Worm (Caenorhabditis elegans) whole organism, young adult: Measurements from ENCODE around the gene pdk-1.

Source experiments
- B0019.2 ChIP-seq: fragments of 200-800 bp; sonication (Bioruptor generic); conservative IDR thresholded peaks from 2 replicates; pipeline ENCODE4 v1.3.6; 2022; ENCODE audit warnings: missing genetic modification reagents, missing genetic modification characterization, missing compliant biosample characterization
- B0261.1 ChIP-seq: sonication (generic microtip); optimal IDR thresholded peaks from 2 replicates; lab custom pipeline; 2016; ENCODE audit warnings: mild to moderate bottlenecking, missing genetic modification characterization, moderate library complexity, missing compliant biosample characterization
- B0336.3 ChIP-seq: fragments of 200-800 bp; sonication (Bioruptor generic); IDR thresholded peaks from 2 replicates; pipeline ENCODE4 v1.3.6; 2022; ENCODE audit warnings: missing genetic modification characterization, missing compliant biosample characterization
- C06A6.2 ChIP-seq: fragments of 200-800 bp; sonication (Bioruptor generic); conservative IDR thresholded peaks from 2 replicates; pipeline ENCODE4 v1.3.6; 2022; ENCODE audit warnings: missing genetic modification characterization, missing compliant biosample characterization
- D2030.7 ChIP-seq: fragments of 200-800 bp; sonication (Bioruptor generic); IDR thresholded peaks from 2 replicates; pipeline ENCODE4 v1.3.6; 2022; ENCODE audit warnings: missing genetic modification reagents, missing genetic modification characterization, missing compliant biosample characterization
- F23B12.7 ChIP-seq: sonication (generic microtip); optimal IDR thresholded peaks from 2 replicates; lab custom pipeline; 2017; ENCODE audit warnings: missing genetic modification characterization, mild to moderate bottlenecking, missing compliant biosample characterization, antibody characterized with exemption, moderate library complexity; ENCODE audit not compliant: insufficient read depth
- F33H1.4 ChIP-seq: fragments of 200-800 bp; sonication (Bioruptor generic); IDR thresholded peaks from 2 replicates; pipeline ENCODE4 v1.3.6; 2022; ENCODE audit warnings: missing genetic modification reagents, missing genetic modification characterization, missing compliant biosample characterization
- F37B4.10 ChIP-seq: fragments of 200-800 bp; sonication (Bioruptor generic); IDR thresholded peaks from 2 replicates; pipeline ENCODE4 v1.3.6; 2022; ENCODE audit warnings: missing genetic modification characterization, missing compliant biosample characterization
- F52B5.7 ChIP-seq: sonication (generic microtip); optimal IDR thresholded peaks from 2 replicates; lab custom pipeline; 2016; ENCODE audit warnings: mild to moderate bottlenecking, missing genetic modification characterization, missing compliant biosample characterization
- F57A8.1 ChIP-seq: fragments of 200-800 bp; sonication (Bioruptor generic); optimal IDR thresholded peaks from 2 replicates; lab custom pipeline; 2018; ENCODE audit warnings: mild to moderate bottlenecking, missing genetic modification characterization, moderate library complexity, missing compliant biosample characterization
- F57C9.4 ChIP-seq: sonication (generic microtip); optimal IDR thresholded peaks from 2 replicates; lab custom pipeline; 2017; ENCODE audit warnings: mild to moderate bottlenecking, missing genetic modification characterization, missing compliant biosample characterization
- K11D2.4 ChIP-seq: fragments of 200-800 bp; sonication (Bioruptor generic); IDR thresholded peaks from 2 replicates; pipeline ENCODE4 v1.3.6; 2022; ENCODE audit warnings: missing genetic modification reagents, missing genetic modification characterization, missing compliant biosample characterization
- T07F8.4 ChIP-seq: sonication (generic microtip); optimal IDR thresholded peaks from 2 replicates; lab custom pipeline; 2016; ENCODE audit warnings: mild to moderate bottlenecking, missing genetic modification characterization, moderate library complexity, missing compliant biosample characterization
- Y53G8AR.9 ChIP-seq: fragments of 200-800 bp; sonication (Bioruptor generic); conservative IDR thresholded peaks from 2 replicates; pipeline ENCODE4 v1.3.6; 2022; ENCODE audit warnings: missing genetic modification reagents, missing genetic modification characterization, missing compliant biosample characterization
- Y95B8A.8 ChIP-seq: fragments of 200-800 bp; sonication (Bioruptor generic); IDR thresholded peaks from 2 replicates; pipeline ENCODE4 v1.3.6; 2022; ENCODE audit warnings: missing genetic modification reagents, missing genetic modification characterization, missing compliant biosample characterization
- attf-3 ChIP-seq: fragments of 200-800 bp; sonication (Bioruptor generic); conservative IDR thresholded peaks from 2 replicates; pipeline ENCODE4 v1.3.6; 2022; ENCODE audit warnings: missing genetic modification reagents, missing genetic modification characterization, missing compliant biosample characterization
- bed-1 ChIP-seq: fragments of 200-800 bp; sonication (Bioruptor generic); IDR thresholded peaks from 2 replicates; pipeline ENCODE4 v1.3.6; 2022; ENCODE audit warnings: missing genetic modification reagents, missing genetic modification characterization, missing compliant biosample characterization
- cebp-1 ChIP-seq, 2 experiments: fragments of 200-800 bp in 1 of 2; sonication (Bioruptor generic) in 1 of 2; sonication (generic microtip) in 1 of 2; IDR thresholded peaks in 1 of 2; optimal IDR thresholded peaks in 1 of 2; 2 replicates each; pipeline versions ENCODE4 v1.3.6 to Lab custom; 2017 to 2022; ENCODE audit warnings: missing compliant biosample characterization in 2 of 2, missing genetic modification characterization in 2 of 2, mild to moderate bottlenecking in 1 of 2, missing genetic modification reagents in 1 of 2, moderate library complexity in 1 of 2
- cebp-2 ChIP-seq: fragments of 200-800 bp; sonication (Bioruptor generic); IDR thresholded peaks from 2 replicates; pipeline ENCODE4 v1.3.6; 2022; ENCODE audit warnings: missing genetic modification characterization, missing compliant biosample characterization
- ceh-58 ChIP-seq: fragments of 200-800 bp; sonication (Bioruptor generic); IDR thresholded peaks from 2 replicates; pipeline ENCODE4 v1.3.6; 2022; ENCODE audit warnings: missing genetic modification characterization, missing compliant biosample characterization
- ceh-91 ChIP-seq: fragments of 200-800 bp; sonication (Bioruptor generic); IDR thresholded peaks from 2 replicates; pipeline ENCODE4 v1.3.6; 2022; ENCODE audit warnings: missing genetic modification reagents, missing genetic modification characterization, missing compliant biosample characterization
- dox-1 ChIP-seq: fragments of 200-800 bp; sonication (Bioruptor generic); IDR thresholded peaks from 2 replicates; pipeline ENCODE4 v1.3.6; 2022; ENCODE audit warnings: missing genetic modification reagents, missing genetic modification characterization, missing compliant biosample characterization
- dpff-1 ChIP-seq: sonication (generic microtip); optimal IDR thresholded peaks from 2 replicates; lab custom pipeline; 2017; ENCODE audit warnings: mild to moderate bottlenecking, missing genetic modification characterization, missing compliant biosample characterization
- egl-44 ChIP-seq: fragments of 200-800 bp; sonication (Bioruptor generic); IDR thresholded peaks from 2 replicates; pipeline ENCODE4 v1.3.6; 2022; ENCODE audit warnings: missing genetic modification reagents, missing genetic modification characterization, missing compliant biosample characterization
- ets-4 ChIP-seq: fragments of 200-800 bp; sonication (Bioruptor generic); optimal IDR thresholded peaks from 2 replicates; lab custom pipeline; 2018; ENCODE audit warnings: mild to moderate bottlenecking, missing genetic modification characterization, missing compliant biosample characterization
- hmg-1.2 ChIP-seq: fragments of 200-800 bp; sonication (Bioruptor generic); IDR thresholded peaks from 2 replicates; pipeline ENCODE4 v1.3.6; 2022; ENCODE audit warnings: missing genetic modification reagents, missing genetic modification characterization, missing compliant biosample characterization
- hrde-1 ChIP-seq: sonication (generic microtip); optimal IDR thresholded peaks from 2 replicates; lab custom pipeline; 2016; ENCODE audit warnings: missing genetic modification characterization, mild to moderate bottlenecking, missing compliant biosample characterization, moderate library complexity, missing genotype, missing genetic modification reagents, borderline replicate concordance
- let-607 ChIP-seq, 2 experiments: fragments of 200-800 bp in 1 of 2; sonication (Bioruptor generic) in 1 of 2; sonication (generic microtip) in 1 of 2; optimal IDR thresholded peaks; 2 replicates each; lab custom pipeline; 2016 to 2018; ENCODE audit warnings: mild to moderate bottlenecking in 2 of 2, missing compliant biosample characterization in 2 of 2, missing genetic modification characterization in 2 of 2, moderate library complexity in 2 of 2, missing genotype in 1 of 2
- lin-26 ChIP-seq: fragments of 200-800 bp; sonication (Bioruptor generic); IDR thresholded peaks from 2 replicates; pipeline ENCODE4 v1.3.6; 2022; ENCODE audit warnings: missing genetic modification reagents, missing genetic modification characterization, missing compliant biosample characterization
- lin-35 ChIP-seq, 3 experiments: fragments of 150-350 bp in 2 of 3; sonication (generic microtip) in 1 of 3; optimal IDR thresholded peaks; 2 replicates each; lab custom pipeline; 2014 to 2018; ENCODE audit warnings: missing biosample characterization in 3 of 3, missing genetic modification characterization in 3 of 3, missing genetic modification reagents in 3 of 3
- lin-40 ChIP-seq: sonication (generic microtip); optimal IDR thresholded peaks from 2 replicates; lab custom pipeline; 2016; ENCODE audit warnings: missing genetic modification characterization, mild to moderate bottlenecking, missing compliant biosample characterization, missing genotype, missing genetic modification reagents
- lir-1 ChIP-seq: fragments of 200-800 bp; sonication (Bioruptor generic); conservative IDR thresholded peaks from 2 replicates; pipeline ENCODE4 v1.3.6; 2022; ENCODE audit warnings: missing genetic modification reagents, missing genetic modification characterization, missing compliant biosample characterization
- lsl-1 ChIP-seq: fragments of 200-800 bp; sonication (Bioruptor generic); optimal IDR thresholded peaks from 2 replicates; lab custom pipeline; 2018; ENCODE audit warnings: mild to moderate bottlenecking, missing genetic modification characterization, moderate library complexity, missing compliant biosample characterization
- madf-6 ChIP-seq: fragments of 200-800 bp; sonication (Bioruptor generic); IDR thresholded peaks from 2 replicates; pipeline ENCODE4 v1.3.6; 2022; ENCODE audit warnings: missing genetic modification reagents, missing genetic modification characterization, missing compliant biosample characterization
- madf-8 ChIP-seq: fragments of 200-800 bp; sonication (Bioruptor generic); conservative IDR thresholded peaks from 2 replicates; pipeline ENCODE4 v1.3.6; 2022; ENCODE audit warnings: missing genetic modification reagents, missing genetic modification characterization, missing compliant biosample characterization
- mcd-1 ChIP-seq: fragments of 200-800 bp; sonication (Bioruptor generic); IDR thresholded peaks from 2 replicates; pipeline ENCODE4 v1.3.6; 2022; ENCODE audit warnings: missing genetic modification reagents, missing genetic modification characterization, missing compliant biosample characterization
- nhr-179 ChIP-seq: sonication (generic microtip); optimal IDR thresholded peaks from 2 replicates; lab custom pipeline; 2016; ENCODE audit warnings: mild to moderate bottlenecking, missing genetic modification characterization, missing compliant biosample characterization
- rcor-1 ChIP-seq: fragments of 200-800 bp; sonication (Bioruptor generic); IDR thresholded peaks from 2 replicates; pipeline ENCODE4 v1.3.6; 2022; ENCODE audit warnings: missing genetic modification reagents, missing genetic modification characterization, missing compliant biosample characterization
- snpc-3.4 ChIP-seq: sonication (generic microtip); optimal IDR thresholded peaks from 2 replicates; lab custom pipeline; 2017; ENCODE audit warnings: missing genetic modification characterization, mild to moderate bottlenecking, missing compliant biosample characterization, antibody characterized with exemption, moderate library complexity, missing genotype, missing genetic modification reagents
- somi-1 ChIP-seq: fragments of 200-800 bp; sonication (Bioruptor generic); optimal IDR thresholded peaks from 2 replicates; lab custom pipeline; 2018; ENCODE audit warnings: mild to moderate bottlenecking, missing genetic modification characterization, missing compliant biosample characterization
- tbx-9 ChIP-seq: sonication (generic microtip); optimal IDR thresholded peaks from 2 replicates; lab custom pipeline; 2016; ENCODE audit warnings: borderline replicate concordance, missing genetic modification characterization, inconsistent platforms, missing compliant biosample characterization
- zfh-2 ChIP-seq: fragments of 200-800 bp; sonication (Bioruptor generic); conservative IDR thresholded peaks from 2 replicates; pipeline ENCODE4 v1.3.6; 2022; ENCODE audit warnings: missing genetic modification reagents, missing genetic modification characterization, missing compliant biosample characterization
- ztf-28 ChIP-seq: fragments of 200-800 bp; sonication (Bioruptor generic); IDR thresholded peaks from 2 replicates; pipeline ENCODE4 v1.3.6; 2022; ENCODE audit warnings: missing genetic modification reagents, missing genetic modification characterization, missing compliant biosample characterization
- ztf-6 ChIP-seq: fragments of 200-800 bp; sonication (Bioruptor generic); IDR thresholded peaks from 2 replicates; pipeline ENCODE4 v1.3.6; 2022; ENCODE audit warnings: missing genetic modification reagents, missing genetic modification characterization, missing compliant biosample characterization

pdk-1 gene

ce11 chrX:1344321-1344720 is 23.2 kb downstream of the pdk-1 start, which contains the start of gene ins-39:
Gene ins-39, minus strand, starts transcription at chrX:1344421.
- TF ChIP-seq nhr-179 (tag; lab: Kevin White, UChicago) (no peak), cebp-2 (GFP tag; lab: Robert Waterston, UW) (no peak), B0019.2 (GFP tag; lab: Robert Waterston, UW) (no peak), ets-4 (GFP tag; lab: Kevin White, UChicago) (no peak), K11D2.4 (GFP tag; lab: Robert Waterston, UW) (no peak), somi-1 (GFP tag; lab: Kevin White, UChicago) (no peak), dox-1 (no peak), madf-8 (GFP tag; lab: Robert Waterston, UW) (no peak), ztf-6 (GFP tag; lab: Robert Waterston, UW) (no peak), ceh-58 (GFP tag; lab: Robert Waterston, UW) (no peak), T07F8.4 (tag; lab: Kevin White, UChicago) (no peak), C06A6.2 (GFP tag; lab: Robert Waterston, UW) (no peak), mcd-1 (GFP tag; lab: Robert Waterston, UW) (no peak), Y53G8AR.9 (GFP tag; lab: Robert Waterston, UW) (no peak), Y95B8A.8 (no peak), madf-6 (GFP tag; lab: Robert Waterston, UW) (no peak), F57C9.4 (tag; lab: Kevin White, UChicago) (no peak)

DNA sequence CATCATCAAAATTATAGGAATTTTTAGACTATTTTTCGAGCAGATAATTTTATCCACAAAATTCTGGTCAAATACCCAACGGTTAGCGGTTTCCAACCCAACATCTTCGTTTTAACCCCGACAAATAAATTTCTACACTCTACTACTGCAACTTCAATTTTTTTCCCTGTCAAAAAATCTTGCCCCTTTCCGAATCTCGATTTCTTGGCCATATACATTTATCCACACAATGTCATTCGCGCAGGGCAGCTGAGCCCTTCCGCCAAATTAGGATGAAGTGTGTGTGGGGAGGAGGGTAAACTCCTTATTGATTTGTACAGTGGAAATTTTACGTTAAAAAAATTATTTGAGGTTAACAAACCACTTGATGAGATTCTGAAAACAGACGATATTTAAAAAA is 23.7 kb downstream of the pdk-1 start:
- TF ChIP-seq zfh-2 (GFP tag; lab: Robert Waterston, UW): no peak
- peak; percentile 44 for TF ChIP-seq snpc-3.4
- peak; percentile 53 for TF ChIP-seq B0261.1 (tag; lab: Kevin White, UChicago)
- peak in 2 of 3 experiments; percentile 74 to 97 for TF ChIP-seq lin-35 (GFP tag; optimal IDR thresholded peaks at IDR 0.05; lab: Kevin White, UChicago)
- TF ChIP-seq lir-1 (GFP tag; lab: Robert Waterston, UW): peak; percentile 87
- TF ChIP-seq let-607 (tag; optimal IDR thresholded peaks at IDR 0.05; lab: Kevin White, UChicago): peak; percentile 43 to 90
- TF ChIP-seq hmg-1.2 (GFP tag; lab: Robert Waterston, UW): peak; percentile 81
- TF ChIP-seq B0336.3 (GFP tag; lab: Robert Waterston, UW): peak; percentile 98
- TF ChIP-seq F57A8.1 (GFP tag; lab: Kevin White, UChicago): peak; percentile 84
- peak; percentile 98 for TF ChIP-seq cebp-2 (GFP tag; lab: Robert Waterston, UW)
- no peak for TF ChIP-seq D2030.7
- TF ChIP-seq lsl-1 (GFP tag; lab: Kevin White, UChicago): no peak
- TF ChIP-seq ets-4 (GFP tag; lab: Kevin White, UChicago): peak; percentile 94
- peak; percentile 83 for TF ChIP-seq mcd-1 (GFP tag; lab: Robert Waterston, UW)
- TF ChIP-seq F23B12.7 (tag; lab: Kevin White, UChicago): peak; percentile 94
- TF ChIP-seq tbx-9 (tag; lab: Kevin White, UChicago): no peak
- TF ChIP-seq bed-1 (GFP tag; lab: Robert Waterston, UW): 0 out of 2 replicates have a peak, but pooled peaks have one; percentile 81
- no peak for TF ChIP-seq ceh-91
- TF ChIP-seq F37B4.10 (GFP tag; lab: Robert Waterston, UW): 0 out of 2 replicates have a peak, but pooled peaks have one; percentile 8
- TF ChIP-seq T07F8.4 (tag; lab: Kevin White, UChicago): peak; percentile 84
- no peak for TF ChIP-seq ztf-28 (GFP tag; lab: Robert Waterston, UW)
- no peak for TF ChIP-seq F52B5.7 (tag; lab: Kevin White, UChicago)
- peak; percentile 99 for TF ChIP-seq lin-40 (tag; lab: Kevin White, UChicago)
- peak; percentile 53 for TF ChIP-seq hrde-1 (tag; lab: Kevin White, UChicago)
- peak; percentile 62 for TF ChIP-seq dpff-1
- TF ChIP-seq cebp-1 (GFP tag; IDR thresholded peaks at IDR 0.05; lab: Robert Waterston, UW): peak; percentile 64
- TF ChIP-seq cebp-1 (tag; optimal IDR thresholded peaks at IDR 0.05; lab: Kevin White, UChicago): peak; percentile 95
- no peak for TF ChIP-seq Y95B8A.8
- TF ChIP-seq B0019.2 (GFP tag; lab: Robert Waterston, UW): no peak
- no peak; the same call in 1 of the 2 replicates for TF ChIP-seq lin-26 (GFP tag; lab: Robert Waterston, UW)
- TF ChIP-seq C06A6.2 (GFP tag; lab: Robert Waterston, UW): peak; percentile 92
- no peak for TF ChIP-seq F33H1.4
- TF ChIP-seq madf-6 (GFP tag; lab: Robert Waterston, UW): no peak; the same call in 1 of the 2 replicates
- TF ChIP-seq attf-3 (GFP tag; lab: Robert Waterston, UW): peak; percentile 35; the same call in 1 of the 2 replicates
- TF ChIP-seq Y53G8AR.9 (GFP tag; lab: Robert Waterston, UW): peak; percentile 93
- TF ChIP-seq rcor-1 (GFP tag; lab: Robert Waterston, UW): peak; percentile 94
- peak; percentile 84 for TF ChIP-seq egl-44 (GFP tag; lab: Robert Waterston, UW)
